Worm (Caenorhabditis elegans) whole organism, late embryonic: ENCODE measurements around the gene F44E2.8.

Experiments
- K02D7.2 ChIP-seq: sonication (generic microtip); optimal IDR thresholded peaks from 2 replicates; lab custom pipeline; 2017; ENCODE audit warnings: mild to moderate bottlenecking, missing genetic modification characterization, missing compliant biosample characterization
- ceh-19 ChIP-seq: fragments of 200-800 bp; sonication (Bioruptor generic); optimal IDR thresholded peaks from 2 replicates; lab custom pipeline; 2018; ENCODE audit warnings: mild to moderate bottlenecking, missing genetic modification characterization, missing compliant biosample characterization
- lin-11 ChIP-seq: fragments of 200-800 bp; sonication (Bioruptor generic); optimal IDR thresholded peaks from 2 replicates; lab custom pipeline; 2018; ENCODE audit warnings: mild to moderate bottlenecking, missing genetic modification characterization, missing compliant biosample characterization
- mec-3 ChIP-seq: sonication (generic microtip); optimal IDR thresholded peaks from 2 replicates; lab custom pipeline; 2016; ENCODE audit warnings: borderline replicate concordance, missing genetic modification characterization, missing compliant biosample characterization
- nhr-11 ChIP-seq: fragments of 150-350 bp; optimal IDR thresholded peaks from 2 replicates; lab custom pipeline; 2014; ENCODE audit warnings: missing biosample characterization, missing genetic modification characterization
- pha-4 ChIP-seq: fragments of 150-350 bp; optimal IDR thresholded peaks from 2 replicates; lab custom pipeline; 2018; ENCODE audit warnings: missing biosample characterization, missing genetic modification reagents, missing genetic modification characterization

DNA sequence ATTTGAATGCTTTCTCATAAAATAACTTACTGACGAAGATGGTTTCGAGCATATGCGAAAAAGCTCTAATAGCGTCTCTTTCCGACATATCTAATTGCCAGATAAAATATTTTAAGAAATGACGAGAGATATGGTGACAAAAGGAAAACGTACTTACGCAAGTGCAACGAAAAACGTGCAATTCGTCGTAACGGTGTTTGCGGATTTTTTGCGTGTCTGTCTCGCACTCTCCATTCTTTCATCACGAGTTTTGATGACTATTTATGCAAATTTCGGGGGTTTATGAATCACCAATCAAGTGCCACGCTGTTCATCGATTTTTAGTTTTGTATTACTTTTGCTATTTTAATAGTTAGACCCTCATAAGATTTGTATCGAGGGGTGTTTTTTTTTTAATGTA is 39.3 kb upstream of the F44E2.8 start, which contains the start of gene ZK637.14:
- TF ChIP-seq mec-3 (tag; lab: Kevin White, UChicago): no peak
- TF ChIP-seq pha-4 (tag; lab: Kevin White, UChicago): no peak
- TF ChIP-seq nhr-11: no peak
- TF ChIP-seq ceh-19 (GFP tag; lab: Kevin White, UChicago): no peak
- no peak for TF ChIP-seq K02D7.2 (tag; lab: Kevin White, UChicago)
- TF ChIP-seq lin-11 (tag; lab: Kevin White, UChicago): no peak
